Fruit fly (Drosophila melanogaster): ENCODE measurements around the gene tna.

The tna gene

dm6 chr3L:10801140-10801646 is 34.1 kb upstream of the tna start, which contains the start of gene CG12523:
Gene CG12523 (plus strand): TSS chr3L:10801190.
- no peak for TF ChIP-seq psq (optimal IDR thresholded peaks at IDR 0.05)
- no peak for TF ChIP-seq usp (GFP tag; optimal IDR thresholded peaks at IDR 0.05)
- no peak for TF ChIP-seq CG8478 (optimal IDR thresholded peaks at IDR 0.05)
- no peak for TF ChIP-seq Dll (optimal IDR thresholded peaks at IDR 0.05)
- no peak for TF ChIP-seq EcR (GFP tag; optimal IDR thresholded peaks at IDR 0.05)
- no peak for TF ChIP-seq pan (optimal IDR thresholded peaks at IDR 0.05)

dm6 chr3L:10803124-10803523 is 32.2 kb upstream of the tna start:
- TF ChIP-seq pan (optimal IDR thresholded peaks at IDR 0.05) = no peak
- TF ChIP-seq usp (GFP tag; optimal IDR thresholded peaks at IDR 0.05) = no peak
- no peak for TF ChIP-seq EcR (GFP tag; optimal IDR thresholded peaks at IDR 0.05)
- no peak for TF ChIP-seq CG8478 (optimal IDR thresholded peaks at IDR 0.05)
- no peak for TF ChIP-seq psq (optimal IDR thresholded peaks at IDR 0.05)
- TF ChIP-seq Dll (optimal IDR thresholded peaks at IDR 0.05) = no peak

dm6 chr3L:10808982-10809381 is 26.3 kb upstream of the tna start:
- TF ChIP-seq usp (GFP tag; optimal IDR thresholded peaks at IDR 0.05) (no peak), pan (optimal IDR thresholded peaks at IDR 0.05) (no peak), psq (optimal IDR thresholded peaks at IDR 0.05) (no peak), EcR (GFP tag; optimal IDR thresholded peaks at IDR 0.05) (no peak), CG8478 (optimal IDR thresholded peaks at IDR 0.05) (no peak), Dll (optimal IDR thresholded peaks at IDR 0.05) (no peak)

DNA sequence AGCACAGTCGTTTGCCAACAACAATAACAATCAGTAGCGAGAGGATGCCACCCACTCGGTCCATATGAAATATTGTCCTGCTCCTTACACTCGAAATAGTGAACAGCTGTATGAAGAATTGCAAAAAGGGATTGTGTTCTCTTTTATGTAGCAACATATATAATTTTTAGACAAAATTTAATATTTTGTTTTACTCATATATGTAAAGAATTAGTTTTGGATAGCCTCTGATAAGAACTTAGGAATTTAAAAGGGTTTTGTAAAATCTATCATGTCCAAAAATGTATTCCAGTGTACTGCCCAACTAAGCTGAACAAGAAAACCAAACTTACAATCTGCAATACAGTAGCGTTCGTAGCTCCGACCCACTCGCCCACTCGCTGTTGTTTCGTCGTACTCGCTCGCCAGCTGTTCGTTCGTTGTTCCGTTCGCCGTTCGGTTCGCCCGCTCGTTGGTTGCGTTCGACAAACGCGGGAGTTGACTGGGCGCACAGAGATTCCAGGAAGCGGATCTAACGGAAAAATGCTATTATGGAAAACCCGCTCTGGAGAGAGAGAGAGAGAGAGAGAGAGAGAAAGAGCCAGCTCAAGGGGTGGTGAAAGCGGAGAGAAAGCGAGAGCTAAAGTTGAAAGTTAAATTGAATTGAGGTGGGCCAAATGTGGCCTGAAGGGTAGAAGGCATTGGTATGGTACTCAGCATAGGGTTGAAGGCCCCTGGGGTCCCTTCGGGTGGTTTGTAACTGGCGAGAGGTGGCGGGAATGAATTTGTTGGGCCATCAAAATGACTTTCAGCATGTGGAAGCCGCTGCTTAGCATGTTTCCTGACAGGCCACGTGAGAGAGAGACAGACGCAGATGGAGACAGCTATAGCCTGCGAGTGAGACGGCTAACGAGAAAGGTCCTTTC is 24.5 kb upstream of the tna start:
- TF ChIP-seq psq (optimal IDR thresholded peaks at IDR 0.05) = no peak
- no peak for TF ChIP-seq pan (optimal IDR thresholded peaks at IDR 0.05)
- no peak for TF ChIP-seq usp (GFP tag; optimal IDR thresholded peaks at IDR 0.05)
- TF ChIP-seq EcR (GFP tag; optimal IDR thresholded peaks at IDR 0.05) = no peak
- no peak for TF ChIP-seq CG8478 (optimal IDR thresholded peaks at IDR 0.05)
- no peak for TF ChIP-seq Dll (optimal IDR thresholded peaks at IDR 0.05)

dm6 chr3L:10811881-10812280 is 23.4 kb upstream of the tna start:
- TF ChIP-seq pan (optimal IDR thresholded peaks at IDR 0.05) (no peak), usp (GFP tag; optimal IDR thresholded peaks at IDR 0.05) (no peak), psq (optimal IDR thresholded peaks at IDR 0.05) (no peak), EcR (GFP tag; optimal IDR thresholded peaks at IDR 0.05) (no peak), CG8478 (optimal IDR thresholded peaks at IDR 0.05) (no peak), Dll (optimal IDR thresholded peaks at IDR 0.05) (no peak)

DNA sequence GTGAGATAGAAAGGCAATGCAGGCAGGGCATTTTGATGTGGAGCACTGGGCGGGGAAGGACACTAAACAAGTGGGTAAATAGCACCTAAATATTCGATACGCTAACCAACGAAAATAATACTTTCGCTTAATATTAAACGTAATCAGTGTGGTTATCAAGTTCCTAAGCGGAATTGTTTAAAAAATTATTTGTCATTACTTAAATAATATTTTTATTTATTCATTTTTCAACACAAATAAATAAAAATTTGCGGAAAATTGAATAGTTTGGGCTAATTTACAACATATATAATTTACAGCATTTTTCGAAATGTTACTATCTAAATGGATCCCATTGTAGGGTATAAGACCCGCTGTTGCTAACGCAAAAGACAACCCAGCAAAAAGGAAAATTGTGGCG is 22.4 kb upstream of the tna start:
- TF ChIP-seq Dll (optimal IDR thresholded peaks at IDR 0.05) = no peak
- no peak for TF ChIP-seq usp (GFP tag; optimal IDR thresholded peaks at IDR 0.05)
- TF ChIP-seq CG8478 (optimal IDR thresholded peaks at IDR 0.05) = no peak
- TF ChIP-seq pan (optimal IDR thresholded peaks at IDR 0.05) = no peak
- no peak for TF ChIP-seq EcR (GFP tag; optimal IDR thresholded peaks at IDR 0.05)
- no peak for TF ChIP-seq psq (optimal IDR thresholded peaks at IDR 0.05)

DNA sequence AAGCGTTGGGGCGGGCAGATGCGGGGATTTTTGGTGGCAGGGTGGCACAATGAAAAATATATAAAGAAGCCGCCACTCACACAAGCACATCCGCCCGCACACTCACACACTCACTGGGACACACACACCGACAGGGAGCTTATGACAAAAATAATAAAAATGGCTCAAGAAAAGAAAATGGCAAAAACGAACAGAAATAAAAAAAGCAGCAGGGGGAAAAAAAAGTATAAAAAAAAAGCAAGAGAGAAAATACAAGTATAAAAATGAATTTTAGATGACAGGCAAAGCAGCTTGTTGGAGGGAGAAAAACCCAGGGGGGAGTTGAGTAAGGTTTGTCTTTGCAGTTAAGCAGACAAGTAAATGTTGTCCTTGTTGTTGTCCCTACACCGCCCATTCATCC is 21.4 kb upstream of the tna start:
- TF ChIP-seq Dll (optimal IDR thresholded peaks at IDR 0.05) = no peak
- no peak for TF ChIP-seq usp (GFP tag; optimal IDR thresholded peaks at IDR 0.05)
- TF ChIP-seq CG8478 (optimal IDR thresholded peaks at IDR 0.05) = no peak
- TF ChIP-seq EcR (GFP tag; optimal IDR thresholded peaks at IDR 0.05) = no peak
- no peak for TF ChIP-seq pan (optimal IDR thresholded peaks at IDR 0.05)
- TF ChIP-seq psq (optimal IDR thresholded peaks at IDR 0.05) = no peak

- no peak for TF ChIP-seq pan (optimal IDR thresholded peaks at IDR 0.05)
- TF ChIP-seq psq (optimal IDR thresholded peaks at IDR 0.05) = no peak
- no peak for TF ChIP-seq CG8478 (optimal IDR thresholded peaks at IDR 0.05)
- TF ChIP-seq Dll (optimal IDR thresholded peaks at IDR 0.05) = no peak
- no peak for TF ChIP-seq EcR (GFP tag; optimal IDR thresholded peaks at IDR 0.05)
- no peak for TF ChIP-seq usp (GFP tag; optimal IDR thresholded peaks at IDR 0.05)
Measured at dm6 chr3L:10814519-10814918, 20.8 kb upstream of the tna start, which contains the start of gene CG42831. Gene CG42831 (plus strand): TSS chr3L:10814819.

DNA sequence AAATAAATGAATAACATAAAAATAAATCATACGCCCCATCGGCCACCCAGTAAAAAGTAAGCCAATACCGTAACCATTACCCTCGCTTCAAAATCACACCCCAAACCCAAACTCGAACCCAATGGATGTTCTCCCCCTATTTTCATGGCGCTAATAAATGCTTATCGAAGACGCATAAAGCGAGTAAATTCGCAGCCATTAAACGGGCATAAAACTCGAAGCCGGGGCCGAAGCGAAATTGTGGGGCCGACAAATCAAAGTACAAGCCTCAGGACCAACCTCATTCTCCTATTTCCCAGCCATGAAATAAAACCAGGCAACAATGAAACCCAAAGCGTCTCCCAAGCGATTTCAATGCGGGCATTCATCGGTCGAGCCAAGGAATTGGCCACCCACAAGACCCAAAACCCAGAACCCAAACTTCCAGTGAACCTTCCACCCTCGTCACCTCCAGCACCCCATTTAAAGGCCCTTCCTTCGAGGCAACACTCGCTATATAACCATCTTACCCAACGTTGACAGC is 20.3 kb upstream of the tna start:
- no peak for TF ChIP-seq usp (GFP tag; optimal IDR thresholded peaks at IDR 0.05)

DNA sequence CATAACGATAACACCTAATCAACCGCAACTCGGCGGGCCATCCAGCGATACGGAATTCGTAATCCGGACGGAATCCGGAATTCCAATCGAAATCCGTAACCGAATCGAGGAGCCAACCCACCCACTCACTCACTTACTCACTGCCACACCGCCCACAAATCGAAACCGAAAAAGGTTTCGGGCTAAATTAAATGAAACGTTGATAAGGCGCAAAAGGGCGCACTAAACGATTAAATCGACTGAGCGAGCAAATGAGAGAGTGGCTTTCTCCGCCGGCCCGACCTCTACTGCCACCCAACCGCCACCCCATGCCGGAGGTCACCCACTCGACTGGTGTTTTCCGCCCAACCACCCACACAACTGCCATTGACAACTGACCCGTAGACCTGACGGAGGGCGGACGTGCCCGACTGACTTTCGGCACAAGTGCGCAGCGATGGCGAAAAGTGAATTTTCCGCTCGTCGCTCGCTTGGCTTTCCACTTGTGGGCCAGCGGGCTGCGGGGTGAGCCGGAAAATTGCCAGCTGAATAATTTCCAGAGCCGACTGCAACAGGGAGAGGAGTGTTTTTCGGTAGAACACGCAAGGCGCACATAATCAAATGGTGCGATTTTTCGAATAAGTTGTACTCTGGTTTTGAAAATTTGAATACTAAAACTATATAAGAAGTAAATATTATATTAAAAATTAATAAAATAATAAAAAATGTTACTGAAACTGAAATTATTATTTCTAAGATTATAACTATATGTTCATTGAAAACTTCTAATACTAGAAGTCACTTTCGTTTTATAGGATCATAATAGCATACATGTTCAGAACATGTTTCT is 18.4 kb upstream of the tna start:
- TF ChIP-seq EcR (GFP tag; optimal IDR thresholded peaks at IDR 0.05) = no peak
- TF ChIP-seq pan (optimal IDR thresholded peaks at IDR 0.05) = no peak
- TF ChIP-seq Dll (optimal IDR thresholded peaks at IDR 0.05) = no peak
- TF ChIP-seq CG8478 (optimal IDR thresholded peaks at IDR 0.05) = no peak
- no peak for TF ChIP-seq usp (GFP tag; optimal IDR thresholded peaks at IDR 0.05)
- TF ChIP-seq psq (optimal IDR thresholded peaks at IDR 0.05) = no peak
